Fruit fly (Drosophila melanogaster) whole organism, embryonic: ENCODE data around the gene CG14100.

Experiments
- BEAF-32 ChIP-seq: fragments of 200-800 bp; sonication (Bioruptor generic); optimal IDR thresholded peaks from 3 replicates; lab custom pipeline; 2017; ENCODE audit warnings: missing biosample characterization, missing genetic modification characterization, mild to moderate bottlenecking, moderate library complexity, missing genetic modification reagents
- CG11093 ChIP-seq: fragments of 200-800 bp; sonication (Bioruptor generic); IDR thresholded peaks from 3 replicates; pipeline ENCODE4 v1.3.6; 2022; ENCODE audit warnings: missing biosample characterization, missing genetic modification characterization
- CG11723 ChIP-seq: fragments of 200-800 bp; sonication (Bioruptor generic); optimal IDR thresholded peaks from 2 replicates; lab custom pipeline; 2017; ENCODE audit warnings: missing biosample characterization, mild to moderate bottlenecking, missing genetic modification characterization
- CG12769 ChIP-seq: fragments of 200-800 bp; sonication (Bioruptor generic); optimal IDR thresholded peaks from 2 replicates; lab custom pipeline; 2019; ENCODE audit warnings: missing biosample characterization, mild to moderate bottlenecking, missing genetic modification characterization, moderate library complexity
- CG1602 ChIP-seq: fragments of 200-800 bp; sonication (Bioruptor generic); optimal IDR thresholded peaks from 3 replicates; lab custom pipeline; 2016; ENCODE audit warnings: missing biosample characterization, missing genetic modification characterization
- CG17328 ChIP-seq: fragments of 200-800 bp; sonication (Bioruptor generic); IDR thresholded peaks from 2 replicates; pipeline ENCODE4 v1.3.6; 2022; ENCODE audit warnings: missing biosample characterization, missing genetic modification characterization
- CG2199 ChIP-seq: fragments of 200-800 bp; sonication (Bioruptor generic); IDR thresholded peaks from 3 replicates; pipeline ENCODE4 v1.3.6; 2022; ENCODE audit warnings: missing biosample characterization, missing genetic modification characterization
- CG2678 ChIP-seq: fragments of 200-800 bp; sonication (Bioruptor generic); optimal IDR thresholded peaks from 3 replicates; lab custom pipeline; 2019; ENCODE audit warnings: missing biosample characterization, mild to moderate bottlenecking, missing genetic modification characterization, moderate library complexity
- CG4424 ChIP-seq: fragments of 200-800 bp; sonication (Bioruptor generic); optimal IDR thresholded peaks from 3 replicates; lab custom pipeline; 2016; ENCODE audit warnings: missing biosample characterization, missing genetic modification characterization
- CG4854 ChIP-seq: fragments of 200-800 bp; sonication (Bioruptor generic); optimal IDR thresholded peaks from 2 replicates; lab custom pipeline; 2016; ENCODE audit warnings: missing biosample characterization, missing genetic modification characterization, inconsistent platforms
- CG8388 ChIP-seq: fragments of 200-800 bp; sonication (Bioruptor generic); optimal IDR thresholded peaks from 2 replicates; lab custom pipeline; 2019; ENCODE audit warnings: missing biosample characterization, mild to moderate bottlenecking, missing genetic modification characterization, moderate library complexity
- CG8924 ChIP-seq: fragments of 200-800 bp; optimal IDR thresholded peaks from 3 replicates; lab custom pipeline; 2019; ENCODE audit warnings: missing biosample characterization, mild to moderate bottlenecking, missing genetic modification characterization, moderate library complexity
- Dip3 ChIP-seq: fragments of 200-800 bp; sonication (Bioruptor generic); optimal IDR thresholded peaks from 3 replicates; lab custom pipeline; 2016; ENCODE audit warnings: missing biosample characterization, missing genetic modification characterization
- Dll ChIP-seq: fragments of 200-800 bp; sonication (Bioruptor generic); IDR thresholded peaks from 4 replicates; pipeline ENCODE4 v1.3.6; 2022; ENCODE audit warnings: missing biosample characterization, missing genetic modification characterization; ENCODE audit not compliant: partially characterized antibody
- Doc2 ChIP-seq: fragments of 200-800 bp; sonication (Bioruptor generic); IDR thresholded peaks from 2 replicates; pipeline ENCODE4 v1.3.6; 2022; ENCODE audit warnings: missing biosample characterization, missing genetic modification characterization
- Fer2 ChIP-seq: fragments of 200-800 bp; sonication (Bioruptor generic); optimal IDR thresholded peaks from 2 replicates; lab custom pipeline; 2018; ENCODE audit warnings: missing biosample characterization, mild to moderate bottlenecking, missing genetic modification characterization, moderate library complexity
- H2.0 ChIP-seq: fragments of 200-800 bp; sonication (Bioruptor generic); IDR thresholded peaks from 2 replicates; pipeline ENCODE4 v1.3.6; 2022; ENCODE audit warnings: missing biosample characterization, missing genetic modification characterization
- HLH4C ChIP-seq: fragments of 200-800 bp; sonication (Bioruptor generic); IDR thresholded peaks from 3 replicates; pipeline ENCODE4 v1.3.6; 2022; ENCODE audit warnings: missing biosample characterization, missing genetic modification characterization; ENCODE audit not compliant: partially characterized antibody
- HmgZ ChIP-seq: fragments of 200-800 bp; sonication (Bioruptor generic); optimal IDR thresholded peaks from 2 replicates; lab custom pipeline; 2018; ENCODE audit warnings: missing biosample characterization, mild to moderate bottlenecking, missing genetic modification characterization
- Hmx ChIP-seq: fragments of 200-800 bp; sonication (Bioruptor generic); optimal IDR thresholded peaks from 2 replicates; lab custom pipeline; 2016; ENCODE audit warnings: missing biosample characterization, missing genetic modification characterization
- Oaz ChIP-seq: fragments of 200-800 bp; sonication (Bioruptor generic); IDR thresholded peaks from 2 replicates; pipeline ENCODE4 v1.3.6; 2022; ENCODE audit warnings: missing biosample characterization, missing genetic modification characterization
- PHDP ChIP-seq: fragments of 200-800 bp; sonication (Bioruptor generic); optimal IDR thresholded peaks from 3 replicates; lab custom pipeline; 2018; ENCODE audit warnings: missing biosample characterization, mild to moderate bottlenecking, missing genetic modification characterization, moderate library complexity
- Pdp1 ChIP-seq, 2 experiments: fragments of 200-800 bp; sonication (Bioruptor generic); optimal IDR thresholded peaks; 3 replicates each; lab custom pipeline; 2016; ENCODE audit warnings: missing biosample characterization in 2 of 2, missing genetic modification characterization in 2 of 2, mild to moderate bottlenecking in 1 of 2, moderate library complexity in 1 of 2
- Poxn ChIP-seq: fragments of 200-800 bp; sonication (Bioruptor generic); IDR thresholded peaks from 2 replicates; pipeline ENCODE4 v1.3.6; 2022; ENCODE audit warnings: missing biosample characterization, missing genetic modification characterization
- Ravus ChIP-seq: fragments of 200-800 bp; sonication (Bioruptor generic); IDR thresholded peaks from 2 replicates; pipeline ENCODE4 v1.3.6; 2022; ENCODE audit warnings: missing biosample characterization, missing genetic modification characterization
- ab ChIP-seq: fragments of 200-800 bp; sonication (Bioruptor generic); optimal IDR thresholded peaks from 2 replicates; lab custom pipeline; 2016; ENCODE audit warnings: missing biosample characterization, missing genetic modification characterization
- az2 ChIP-seq: fragments of 200-800 bp; sonication (Bioruptor generic); optimal IDR thresholded peaks from 3 replicates; lab custom pipeline; 2016; ENCODE audit warnings: missing biosample characterization, missing genetic modification characterization
- bigmax ChIP-seq: fragments of 200-800 bp; sonication (Bioruptor generic); optimal IDR thresholded peaks from 2 replicates; lab custom pipeline; 2018; ENCODE audit warnings: missing biosample characterization, mild to moderate bottlenecking, missing genetic modification characterization
- br ChIP-seq: fragments of >200 bp; optimal IDR thresholded peaks from 2 replicates; lab custom pipeline; 2017
- cas ChIP-seq: fragments of 200-800 bp; sonication (Bioruptor generic); IDR thresholded peaks from 2 replicates; pipeline ENCODE4 v1.3.6; 2022; ENCODE audit warnings: missing biosample characterization, missing genetic modification characterization
- cato ChIP-seq: fragments of 200-800 bp; sonication (Bioruptor generic); optimal IDR thresholded peaks from 2 replicates; lab custom pipeline; 2016; ENCODE audit warnings: missing biosample characterization, missing genetic modification characterization, borderline replicate concordance
- caup ChIP-seq: fragments of 200-800 bp; sonication (Bioruptor generic); optimal IDR thresholded peaks from 3 replicates; lab custom pipeline; 2017; ENCODE audit warnings: missing biosample characterization, mild to moderate bottlenecking, missing genetic modification characterization, moderate library complexity; ENCODE audit not compliant: severe bottlenecking
- crc ChIP-seq: fragments of 200-800 bp; sonication (Bioruptor generic); optimal IDR thresholded peaks from 2 replicates; lab custom pipeline; 2016; ENCODE audit warnings: missing biosample characterization, missing genetic modification characterization
- danr ChIP-seq: fragments of 200-800 bp; sonication (Bioruptor generic); IDR thresholded peaks from 2 replicates; pipeline ENCODE4 v1.3.6; 2022; ENCODE audit warnings: missing biosample characterization, missing genetic modification characterization
- fu2 ChIP-seq: fragments of 200-800 bp; sonication (Bioruptor generic); optimal IDR thresholded peaks from 2 replicates; lab custom pipeline; 2016; ENCODE audit warnings: missing biosample characterization, missing genetic modification characterization
- gce ChIP-seq: fragments of 200-800 bp; sonication (Bioruptor generic); IDR thresholded peaks from 3 replicates; pipeline ENCODE4 v1.3.6; 2022; ENCODE audit warnings: missing biosample characterization, missing genetic modification characterization
- gem ChIP-seq: fragments of 200-800 bp; sonication (Bioruptor generic); optimal IDR thresholded peaks from 2 replicates; lab custom pipeline; 2019; ENCODE audit warnings: missing biosample characterization, mild to moderate bottlenecking, missing genetic modification characterization, moderate library complexity
- gt ChIP-seq: fragments of 200-800 bp; sonication (Bioruptor generic); IDR thresholded peaks from 2 replicates; pipeline ENCODE4 v1.3.6; 2022; ENCODE audit warnings: missing biosample characterization, missing genetic modification characterization
- kah ChIP-seq: fragments of 200-800 bp; sonication (Bioruptor generic); optimal IDR thresholded peaks from 2 replicates; lab custom pipeline; 2018; ENCODE audit warnings: missing biosample characterization, mild to moderate bottlenecking, missing genetic modification characterization
- lilli ChIP-seq: fragments of 200-800 bp; sonication (Bioruptor generic); optimal IDR thresholded peaks from 3 replicates; lab custom pipeline; 2016; ENCODE audit warnings: missing biosample characterization, missing genetic modification characterization
- odd ChIP-seq: fragments of 200-800 bp; sonication (Bioruptor generic); optimal IDR thresholded peaks from 2 replicates; lab custom pipeline; 2017; ENCODE audit warnings: missing biosample characterization, mild to moderate bottlenecking, missing genetic modification characterization
- pita ChIP-seq: fragments of 200-800 bp; sonication (Bioruptor generic); optimal IDR thresholded peaks from 2 replicates; lab custom pipeline; 2017; ENCODE audit warnings: missing biosample characterization, mild to moderate bottlenecking, missing genetic modification characterization
- pzg ChIP-seq: fragments of 200-800 bp; sonication (Bioruptor generic); optimal IDR thresholded peaks from 3 replicates; lab custom pipeline; 2018; ENCODE audit warnings: missing biosample characterization, mild to moderate bottlenecking, missing genetic modification characterization, moderate library complexity
- sens ChIP-seq: fragments of 200-800 bp; sonication (Bioruptor generic); peaks from one replicate; lab custom pipeline; 2016; ENCODE audit warnings: missing biosample characterization, missing genetic modification characterization
- sug ChIP-seq: fragments of 200-800 bp; optimal IDR thresholded peaks from 2 replicates; lab custom pipeline; 2019; ENCODE audit warnings: missing biosample characterization, mild to moderate bottlenecking, missing genetic modification characterization, moderate library complexity
- tio ChIP-seq: fragments of 200-800 bp; sonication (Bioruptor generic); optimal IDR thresholded peaks from 2 replicates; lab custom pipeline; 2017; ENCODE audit warnings: missing biosample characterization, missing genetic modification characterization, inconsistent platforms
- tll ChIP-seq, 2 experiments: fragments of 200-800 bp in 1 of 2; fragments of >200 bp in 1 of 2; sonication (Bioruptor generic) in 1 of 2; optimal IDR thresholded peaks; 2 replicates each; lab custom pipeline; 2017 to 2019; ENCODE audit warnings: missing biosample characterization in 2 of 2, missing genetic modification characterization in 2 of 2, mild to moderate bottlenecking in 1 of 2, moderate library complexity in 1 of 2
- unpg ChIP-seq: fragments of 200-800 bp; sonication (Bioruptor generic); optimal IDR thresholded peaks from 3 replicates; lab custom pipeline; 2018; ENCODE audit warnings: missing biosample characterization, mild to moderate bottlenecking, missing genetic modification characterization, moderate library complexity
- wor ChIP-seq: fragments of 200-800 bp; sonication (Bioruptor generic); IDR thresholded peaks from 2 replicates; pipeline ENCODE4 v1.3.6; 2022; ENCODE audit warnings: missing biosample characterization, missing genetic modification characterization
- zfh2 ChIP-seq: fragments of 200-800 bp; sonication (Bioruptor generic); optimal IDR thresholded peaks from 2 replicates; lab custom pipeline; 2016; ENCODE audit warnings: missing biosample characterization, missing genetic modification characterization

The CG14100 gene

DNA sequence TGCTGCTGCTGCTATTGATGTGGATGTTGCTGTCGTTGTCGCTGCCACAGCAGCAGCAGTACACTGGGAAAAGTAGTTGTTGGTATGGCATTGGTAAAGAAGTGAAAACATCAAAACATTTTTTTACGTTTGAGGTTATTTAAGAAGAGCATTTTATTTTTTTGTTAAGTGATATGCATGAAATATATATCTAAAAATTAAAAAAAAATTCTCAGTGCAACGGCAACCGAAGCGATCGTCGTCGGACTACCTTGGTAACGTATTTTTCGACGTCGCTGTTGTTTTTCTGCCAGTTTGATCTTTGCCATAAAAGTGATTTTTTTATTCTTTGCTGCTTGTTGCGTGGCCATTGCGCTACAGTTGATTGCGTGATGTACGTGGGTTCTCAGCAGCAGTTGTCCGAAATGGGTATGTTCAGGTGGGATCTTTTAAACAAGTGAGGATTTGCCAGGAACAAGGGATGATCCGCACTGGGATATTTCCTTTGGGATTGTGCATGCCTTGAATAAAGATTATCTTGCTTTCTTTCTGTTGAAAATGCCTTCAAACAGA lies 29.6 kb downstream of the CG14100 start (continued):
- TF ChIP-seq HLH4C (GFP tag; lab: Robert Waterston, UW) (no peak), danr (GFP tag; lab: Robert Waterston, UW) (peak; percentile 94), pzg (GFP tag; lab: Kevin White, UChicago) (no peak), CG1602 (GFP tag; lab: Kevin White, UChicago) (peak; percentile 95), gem (tag; lab: Kevin White, UChicago) (peak; percentile 98), fu2 (peak; percentile 81), Oaz (GFP tag; lab: Robert Waterston, UW) (peak; percentile 89), sens (peak; percentile 99), Poxn (GFP tag; lab: Robert Waterston, UW) (peak; percentile 48; the same call in 1 of the 2 replicates), cas (GFP tag; lab: Robert Waterston, UW) (peak; percentile 80), tll (GFP tag; optimal IDR thresholded peaks at IDR 0.05; lab: Kevin White, UChicago) (peak in 1 of 2 experiments; percentile 92), crc (peak; percentile 80), CG11723 (GFP tag; lab: Kevin White, UChicago) (peak; percentile 93), kah (GFP tag; lab: Kevin White, UChicago) (peak; percentile 93), BEAF-32 (peak; percentile 10), CG11093 (GFP tag; lab: Robert Waterston, UW) (peak; percentile 87), PHDP (tag; lab: Kevin White, UChicago) (peak; percentile 95), Ravus (GFP tag; lab: Robert Waterston, UW) (peak; percentile 69), wor (GFP tag; lab: Robert Waterston, UW) (peak; percentile 89), bigmax (peak; percentile 70), gt (GFP tag; lab: Robert Waterston, UW) (peak; percentile 87), CG4424 (GFP tag; lab: Kevin White, UChicago) (peak; percentile 96), gce (peak; percentile 89), az2 (peak; percentile 96), CG8924 (tag; lab: Kevin White, UChicago) (peak; percentile 97), Fer2 (tag; lab: Kevin White, UChicago) (peak; percentile 91), CG4854 (GFP tag; lab: Kevin White, UChicago) (peak; percentile 92), pita (GFP tag; lab: Kevin White, UChicago) (no peak), Pdp1 (GFP tag; optimal IDR thresholded peaks at IDR 0.05; lab: Kevin White, UChicago) (peak; percentile 92 to 94), Dip3 (GFP tag; lab: Kevin White, UChicago) (peak; percentile 86), Hmx (peak; percentile 89), ab (GFP tag; lab: Kevin White, UChicago) (peak; percentile 75), zfh2 (GFP tag; lab: Kevin White, UChicago) (peak; percentile 90), H2.0 (GFP tag; lab: Robert Waterston, UW) (peak; percentile 95), cato (GFP tag; lab: Kevin White, UChicago) (peak; percentile 88), caup (GFP tag; lab: Kevin White, UChicago) (peak; percentile 94), sug (tag; lab: Kevin White, UChicago) (peak; percentile 92), br (lab: Kevin White, UChicago) (no peak), tio (GFP tag; lab: Kevin White, UChicago) (peak; percentile 92), odd (peak; percentile 92), CG2199 (GFP tag; lab: Robert Waterston, UW) (peak; percentile 93), lilli (GFP tag; lab: Kevin White, UChicago) (peak; percentile 97), CG12769 (tag; lab: Kevin White, UChicago) (peak; percentile 91), CG2678 (tag; lab: Kevin White, UChicago) (peak; percentile 96), HmgZ (peak; percentile 95), unpg (peak; percentile 97), CG17328 (GFP tag; lab: Robert Waterston, UW) (peak; percentile 97), CG8388 (GFP tag; lab: Kevin White, UChicago) (peak; percentile 94), Dll (GFP tag; lab: Robert Waterston, UW) (no peak), Doc2 (GFP tag; lab: Robert Waterston, UW) (no peak)
